Fruit fly (Drosophila melanogaster): ENCODE measurements around the gene janA.

DNA sequence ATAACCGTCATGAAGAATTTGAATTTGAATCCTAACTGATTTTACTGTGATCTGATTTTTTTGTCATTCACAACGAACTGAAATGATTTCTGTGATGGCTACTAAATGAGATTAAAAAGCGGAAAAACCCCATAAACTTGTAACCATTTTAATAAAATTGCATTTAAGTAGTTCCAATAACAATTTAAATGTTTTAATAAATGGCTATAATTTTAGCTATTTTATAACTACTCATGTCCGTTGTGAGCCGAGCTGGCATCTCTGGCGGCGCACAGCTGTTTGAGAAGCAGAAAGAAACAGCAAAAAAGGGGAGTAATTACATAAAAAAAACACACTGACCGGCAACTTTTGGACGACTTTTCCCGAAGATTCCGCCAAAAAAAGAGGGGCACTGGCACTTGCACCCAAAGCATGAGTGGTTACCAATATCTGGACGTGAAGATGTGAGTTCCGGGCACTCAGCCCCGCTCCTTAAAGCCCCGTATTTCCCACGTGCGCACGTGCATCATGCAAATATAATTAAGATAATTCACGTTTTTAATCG is 17.3 kb upstream of the janA start, which contains the start of the genes CG7950 and Rpp14a:
- TF ChIP-seq EcR (GFP tag; optimal IDR thresholded peaks at IDR 0.05) (no peak), rn (GFP tag; IDR thresholded peaks at IDR 0.05) (peak; percentile 73), CG13204 (GFP tag; optimal IDR thresholded peaks at IDR 0.05) (no peak), gl (tag; optimal IDR thresholded peaks at IDR 0.05) (peak; percentile 61), D1 (tag; optimal IDR thresholded peaks at IDR 0.05) (no peak), CG8301 (tag; optimal IDR thresholded peaks at IDR 0.05) (peak; percentile 73)
